Fruit fly (Drosophila melanogaster) whole organism, embryonic: Measurements from ENCODE around the gene lute.

ENCODE experiments used
- Antp ChIP-seq: fragments of 200-800 bp; sonication (Bioruptor generic); optimal IDR thresholded peaks from 3 replicates; lab custom pipeline; 2016; ENCODE audit warnings: missing biosample characterization, missing genetic modification characterization
- Asciz ChIP-seq: fragments of 200-800 bp; sonication (Bioruptor generic); optimal IDR thresholded peaks from 2 replicates; lab custom pipeline; 2017; ENCODE audit warnings: missing biosample characterization, mild to moderate bottlenecking, missing genetic modification characterization, missing genetic modification reagents
- Atf3 ChIP-seq: fragments of 200-800 bp; sonication (Bioruptor generic); optimal IDR thresholded peaks from 3 replicates; lab custom pipeline; 2016; ENCODE audit warnings: missing biosample characterization, missing genetic modification characterization
- B-H2 ChIP-seq: fragments of 200-800 bp; sonication (Bioruptor generic); optimal IDR thresholded peaks from 2 replicates; lab custom pipeline; 2018; ENCODE audit warnings: missing biosample characterization, mild to moderate bottlenecking, missing genetic modification characterization
- BEAF-32 ChIP-seq: fragments of 200-800 bp; sonication (Bioruptor generic); optimal IDR thresholded peaks from 3 replicates; lab custom pipeline; 2017; ENCODE audit warnings: missing biosample characterization, missing genetic modification characterization, mild to moderate bottlenecking, moderate library complexity, missing genetic modification reagents
- Blimp-1 ChIP-seq: fragments of 200-800 bp; sonication (Bioruptor generic); optimal IDR thresholded peaks from 3 replicates; lab custom pipeline; 2018; ENCODE audit warnings: missing biosample characterization, missing genetic modification characterization, mild to moderate bottlenecking, moderate library complexity, missing genetic modification reagents
- CG10147 ChIP-seq: fragments of 200-800 bp; sonication (Bioruptor generic); optimal IDR thresholded peaks from 2 replicates; lab custom pipeline; 2019; ENCODE audit warnings: missing biosample characterization, mild to moderate bottlenecking, missing genetic modification characterization, moderate library complexity
- CG11695 ChIP-seq: fragments of 200-800 bp; sonication (Bioruptor generic); IDR thresholded peaks from 3 replicates; pipeline ENCODE4 v1.3.6; 2022; ENCODE audit warnings: missing biosample characterization, missing genetic modification characterization
- CG12219 ChIP-seq: fragments of 200-800 bp; sonication (Bioruptor generic); optimal IDR thresholded peaks from 3 replicates; lab custom pipeline; 2018; ENCODE audit warnings: missing biosample characterization, mild to moderate bottlenecking, missing genetic modification characterization
- CG12299 ChIP-seq: fragments of 200-800 bp; sonication (Bioruptor generic); optimal IDR thresholded peaks from 2 replicates; lab custom pipeline; 2018; ENCODE audit warnings: missing biosample characterization, mild to moderate bottlenecking, missing genetic modification characterization
- CG12769 ChIP-seq: fragments of 200-800 bp; sonication (Bioruptor generic); optimal IDR thresholded peaks from 2 replicates; lab custom pipeline; 2019; ENCODE audit warnings: missing biosample characterization, mild to moderate bottlenecking, missing genetic modification characterization, moderate library complexity
- CG13296 ChIP-seq: fragments of 200-800 bp; sonication (Bioruptor generic); optimal IDR thresholded peaks from 3 replicates; lab custom pipeline; 2018; ENCODE audit warnings: missing biosample characterization, mild to moderate bottlenecking, missing genetic modification characterization
- CG14667 ChIP-seq: fragments of 200-800 bp; sonication (Bioruptor generic); IDR thresholded peaks from 2 replicates; pipeline ENCODE4 v1.3.6; 2022; ENCODE audit warnings: missing biosample characterization, missing genetic modification characterization
- CG15601 ChIP-seq: fragments of 200-800 bp; sonication (Bioruptor generic); optimal IDR thresholded peaks from 3 replicates; lab custom pipeline; 2019; ENCODE audit warnings: missing biosample characterization, mild to moderate bottlenecking, missing genetic modification characterization, moderate library complexity
- CG17612 ChIP-seq: fragments of 200-800 bp; sonication (Bioruptor generic); IDR thresholded peaks from 2 replicates; pipeline ENCODE4 v1.3.6; 2022; ENCODE audit warnings: missing biosample characterization, missing genetic modification characterization
- CG18764 ChIP-seq: fragments of 200-800 bp; sonication (Bioruptor generic); optimal IDR thresholded peaks from 3 replicates; lab custom pipeline; 2016; ENCODE audit warnings: missing biosample characterization, missing genetic modification characterization
- CG32532 ChIP-seq: fragments of 200-800 bp; sonication (Bioruptor generic); IDR thresholded peaks from 2 replicates; pipeline ENCODE4 v1.3.6; 2022; ENCODE audit warnings: missing biosample characterization, missing genetic modification characterization
- CG3281 ChIP-seq: fragments of 200-800 bp; sonication (Bioruptor generic); optimal IDR thresholded peaks from 3 replicates; lab custom pipeline; 2017; ENCODE audit warnings: missing biosample characterization, mild to moderate bottlenecking, missing genetic modification characterization
- CG33557 ChIP-seq: fragments of 200-800 bp; sonication (Bioruptor generic); optimal IDR thresholded peaks from 2 replicates; lab custom pipeline; 2019; ENCODE audit warnings: missing biosample characterization, mild to moderate bottlenecking, missing genetic modification characterization, moderate library complexity
- CG6254 ChIP-seq: fragments of 200-800 bp; sonication (Bioruptor generic); optimal IDR thresholded peaks from 3 replicates; lab custom pipeline; 2017; ENCODE audit warnings: mild to moderate bottlenecking, missing biosample characterization, missing genetic modification reagents, missing genetic modification characterization
- CG7372 ChIP-seq: fragments of 200-800 bp; sonication (Bioruptor generic); IDR thresholded peaks from 2 replicates; pipeline ENCODE4 v1.3.6; 2022; ENCODE audit warnings: missing biosample characterization, missing genetic modification characterization
- CG7786 ChIP-seq: fragments of 200-800 bp; sonication (Bioruptor generic); optimal IDR thresholded peaks from 2 replicates; lab custom pipeline; 2016; ENCODE audit warnings: missing biosample characterization, missing genetic modification characterization
- CG7928 ChIP-seq: fragments of 200-800 bp; sonication (Bioruptor generic); optimal IDR thresholded peaks from 2 replicates; lab custom pipeline; 2017; ENCODE audit warnings: missing biosample characterization, mild to moderate bottlenecking, missing genetic modification characterization
- Camta ChIP-seq: fragments of 200-800 bp; sonication (Bioruptor generic); optimal IDR thresholded peaks from 2 replicates; lab custom pipeline; 2016; ENCODE audit warnings: missing biosample characterization, missing genetic modification characterization
- Chrac-16 ChIP-seq: fragments of 200-800 bp; sonication (Bioruptor generic); optimal IDR thresholded peaks from 3 replicates; lab custom pipeline; 2016; ENCODE audit warnings: missing biosample characterization, missing genetic modification characterization
- Eip74EF ChIP-seq, 2 experiments: fragments of 200-800 bp in 1 of 2; fragments of >200 bp in 1 of 2; sonication (Bioruptor generic) in 1 of 2; optimal IDR thresholded peaks; 2 replicates each; lab custom pipeline; 2017 to 2019; ENCODE audit warnings: missing biosample characterization in 2 of 2, missing genetic modification characterization in 2 of 2, mild to moderate bottlenecking in 1 of 2, moderate library complexity in 1 of 2
- GATAe ChIP-seq: fragments of 200-800 bp; sonication (Bioruptor generic); conservative IDR thresholded peaks from 2 replicates; pipeline ENCODE4 v1.3.6; 2022; ENCODE audit warnings: missing biosample characterization, missing genetic modification characterization
- H15 ChIP-seq: fragments of 200-800 bp; sonication (Bioruptor generic); IDR thresholded peaks from 3 replicates; pipeline ENCODE4 v1.3.6; 2022; ENCODE audit warnings: missing biosample characterization, missing genetic modification characterization
- Hmr ChIP-seq: fragments of 200-800 bp; sonication (Bioruptor generic); optimal IDR thresholded peaks from 3 replicates; lab custom pipeline; 2017; ENCODE audit warnings: mild to moderate bottlenecking, missing biosample characterization, missing genetic modification reagents, missing genetic modification characterization
- Hr51 ChIP-seq, 2 experiments: fragments of 200-800 bp; sonication (Bioruptor generic); optimal IDR thresholded peaks; 2 replicates in 1 of 2; 3 replicates in 1 of 2; lab custom pipeline; 2016 to 2018; ENCODE audit warnings: missing biosample characterization in 2 of 2, missing genetic modification characterization in 2 of 2, mild to moderate bottlenecking in 1 of 2, moderate library complexity in 1 of 2
- Hr78 ChIP-seq, 2 experiments: fragments of 200-800 bp in 1 of 2; fragments of >200 bp in 1 of 2; sonication (Bioruptor generic) in 1 of 2; optimal IDR thresholded peaks; 2 replicates each; lab custom pipeline; 2017 to 2019; ENCODE audit warnings: missing biosample characterization in 2 of 2, missing genetic modification characterization in 2 of 2, mild to moderate bottlenecking in 1 of 2, moderate library complexity in 1 of 2
- NC2α ChIP-seq: fragments of 200-800 bp; sonication (Bioruptor generic); optimal IDR thresholded peaks from 2 replicates; lab custom pipeline; 2016; ENCODE audit warnings: missing biosample characterization, missing genetic modification characterization
- Nf-YA ChIP-seq: fragments of 200-800 bp; sonication (Bioruptor generic); IDR thresholded peaks from 2 replicates; pipeline ENCODE4 v1.3.6; 2022; ENCODE audit warnings: missing biosample characterization, missing genetic modification characterization
- Sox100B ChIP-seq: fragments of 200-800 bp; sonication (Bioruptor generic); optimal IDR thresholded peaks from 3 replicates; lab custom pipeline; 2018; ENCODE audit warnings: missing biosample characterization, mild to moderate bottlenecking, missing genetic modification characterization
- amos ChIP-seq: fragments of 200-800 bp; sonication (Bioruptor generic); IDR thresholded peaks from 2 replicates; pipeline ENCODE4 v1.3.6; 2022; ENCODE audit warnings: missing biosample characterization, missing genetic modification characterization; ENCODE audit not compliant: partially characterized antibody
- cas ChIP-seq: fragments of 200-800 bp; sonication (Bioruptor generic); IDR thresholded peaks from 2 replicates; pipeline ENCODE4 v1.3.6; 2022; ENCODE audit warnings: missing biosample characterization, missing genetic modification characterization
- crc ChIP-seq: fragments of 200-800 bp; sonication (Bioruptor generic); optimal IDR thresholded peaks from 2 replicates; lab custom pipeline; 2016; ENCODE audit warnings: missing biosample characterization, missing genetic modification characterization
- danr ChIP-seq: fragments of 200-800 bp; sonication (Bioruptor generic); IDR thresholded peaks from 2 replicates; pipeline ENCODE4 v1.3.6; 2022; ENCODE audit warnings: missing biosample characterization, missing genetic modification characterization
- gsb-n ChIP-seq: fragments of 200-800 bp; sonication (Bioruptor generic); optimal IDR thresholded peaks from 3 replicates; lab custom pipeline; 2018; ENCODE audit warnings: missing biosample characterization, mild to moderate bottlenecking, missing genetic modification characterization
- h ChIP-seq: fragments of >200 bp; optimal IDR thresholded peaks from 2 replicates; lab custom pipeline; 2017
- maf-S ChIP-seq: fragments of 200-800 bp; sonication (Bioruptor generic); optimal IDR thresholded peaks from 2 replicates; lab custom pipeline; 2016; ENCODE audit warnings: missing biosample characterization, missing genetic modification characterization
- nerfin-1 ChIP-seq: fragments of 200-800 bp; sonication (Bioruptor generic); optimal IDR thresholded peaks from 3 replicates; lab custom pipeline; 2019; ENCODE audit warnings: missing biosample characterization, mild to moderate bottlenecking, missing genetic modification characterization, moderate library complexity
- nerfin-2 ChIP-seq: fragments of 200-800 bp; sonication (Bioruptor generic); IDR thresholded peaks from 2 replicates; pipeline ENCODE4 v1.3.6; 2022; ENCODE audit warnings: missing biosample characterization, missing genetic modification characterization; ENCODE audit not compliant: partially characterized antibody
- pho ChIP-seq: fragments of 200-800 bp; sonication (Bioruptor generic); optimal IDR thresholded peaks from 2 replicates; lab custom pipeline; 2016; ENCODE audit warnings: missing biosample characterization, missing genetic modification characterization
- sim ChIP-seq: fragments of 200-800 bp; sonication (Bioruptor generic); IDR thresholded peaks from 2 replicates; pipeline ENCODE4 v1.3.6; 2022; ENCODE audit warnings: missing biosample characterization, missing genetic modification characterization
- slou ChIP-seq: fragments of 200-800 bp; sonication (Bioruptor generic); optimal IDR thresholded peaks from 3 replicates; lab custom pipeline; 2016; ENCODE audit warnings: missing biosample characterization, missing genetic modification characterization
- sob ChIP-seq: fragments of 200-800 bp; sonication (Bioruptor generic); IDR thresholded peaks from 2 replicates; pipeline ENCODE4 v1.3.6; 2022; ENCODE audit warnings: missing biosample characterization, missing genetic modification characterization
- tio ChIP-seq: fragments of 200-800 bp; sonication (Bioruptor generic); optimal IDR thresholded peaks from 2 replicates; lab custom pipeline; 2017; ENCODE audit warnings: missing biosample characterization, missing genetic modification characterization, inconsistent platforms
- trem ChIP-seq: fragments of 200-800 bp; optimal IDR thresholded peaks from 3 replicates; lab custom pipeline; 2019; ENCODE audit warnings: missing biosample characterization, mild to moderate bottlenecking, missing genetic modification characterization, moderate library complexity
- wek ChIP-seq: fragments of 200-800 bp; sonication (Bioruptor generic); optimal IDR thresholded peaks from 3 replicates; lab custom pipeline; 2018; ENCODE audit warnings: missing biosample characterization, mild to moderate bottlenecking, missing genetic modification characterization, moderate library complexity
- zf30C ChIP-seq: fragments of 200-800 bp; sonication (Bioruptor generic); optimal IDR thresholded peaks from 3 replicates; lab custom pipeline; 2018; ENCODE audit warnings: missing biosample characterization, mild to moderate bottlenecking, missing genetic modification characterization

The lute gene

DNA sequence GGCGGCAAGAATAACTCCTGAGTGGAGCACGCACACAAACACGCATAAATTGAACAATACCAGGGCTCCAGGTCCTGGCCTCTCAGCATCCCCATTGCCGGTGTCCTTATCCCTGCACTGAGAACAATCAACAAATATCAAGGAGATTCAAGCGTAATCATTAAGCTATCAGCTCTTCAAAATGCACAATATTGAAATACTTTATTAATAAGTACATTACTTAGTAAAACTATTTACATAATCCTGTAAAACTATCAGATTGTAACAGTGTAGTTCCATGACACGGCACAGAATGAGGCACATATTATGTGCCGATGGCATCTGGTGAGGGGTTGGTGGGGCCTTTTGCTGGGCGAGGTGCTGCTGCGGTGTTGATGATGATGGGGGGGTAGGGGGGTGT lies 8.7 kb upstream of the lute start (continued):
- TF ChIP-seq maf-S (GFP tag; lab: Kevin White, UChicago): no peak
- TF ChIP-seq CG14667 (GFP tag; lab: Robert Waterston, UW): no peak
- TF ChIP-seq CG17612 (GFP tag; lab: Robert Waterston, UW): no peak
- no peak for TF ChIP-seq CG18764
- TF ChIP-seq nerfin-2 (GFP tag; lab: Robert Waterston, UW): no peak
- TF ChIP-seq Nf-YA: no peak
- no peak for TF ChIP-seq crc (GFP tag; lab: Kevin White, UChicago)
- TF ChIP-seq CG12299 (tag; lab: Kevin White, UChicago): no peak
- no peak for TF ChIP-seq Sox100B (GFP tag; lab: Kevin White, UChicago)
- no peak for TF ChIP-seq Camta (GFP tag; lab: Kevin White, UChicago)
- TF ChIP-seq CG11695 (GFP tag; lab: Robert Waterston, UW): no peak
- TF ChIP-seq Atf3 (GFP tag; lab: Kevin White, UChicago): no peak
- no peak for TF ChIP-seq Blimp-1
- no peak for TF ChIP-seq CG7372 (GFP tag; lab: Robert Waterston, UW)
- peak; percentile 69 for TF ChIP-seq CG32532 (GFP tag; lab: Robert Waterston, UW)
- no peak for TF ChIP-seq Eip74EF (GFP tag; optimal IDR thresholded peaks at IDR 0.05; lab: Kevin White, UChicago)
- TF ChIP-seq Hr51 (GFP tag; optimal IDR thresholded peaks at IDR 0.05; lab: Kevin White, UChicago): peak in 1 of 2 experiments; percentile 20
- no peak for TF ChIP-seq amos (GFP tag; lab: Robert Waterston, UW)
- TF ChIP-seq Asciz (GFP tag; lab: Kevin White, UChicago): no peak
- no peak for TF ChIP-seq wek (GFP tag; lab: Kevin White, UChicago)
- peak; percentile 13 for TF ChIP-seq CG13296 (GFP tag; lab: Kevin White, UChicago)
- TF ChIP-seq trem: no peak
- no peak for TF ChIP-seq nerfin-1 (tag; lab: Kevin White, UChicago)
- TF ChIP-seq zf30C (GFP tag; lab: Kevin White, UChicago): no peak
- no peak for TF ChIP-seq gsb-n (tag; lab: Kevin White, UChicago)
- TF ChIP-seq Antp (GFP tag; lab: Kevin White, UChicago): no peak
- TF ChIP-seq pho: no peak
- no peak for TF ChIP-seq CG6254
- TF ChIP-seq CG15601: no peak
- no peak for TF ChIP-seq sim (GFP tag; lab: Robert Waterston, UW)
- TF ChIP-seq slou: no peak
- peak; percentile 64 for TF ChIP-seq CG12769
- TF ChIP-seq CG12219 (GFP tag; lab: Kevin White, UChicago): no peak
- peak; percentile 29 for TF ChIP-seq CG3281 (GFP tag; lab: Kevin White, UChicago)
- TF ChIP-seq B-H2: no peak
- no peak for TF ChIP-seq Chrac-16 (GFP tag; lab: Kevin White, UChicago)
- no peak for TF ChIP-seq H15 (GFP tag; lab: Robert Waterston, UW)
- TF ChIP-seq NC2α (GFP tag; lab: Kevin White, UChicago): no peak
- peak; percentile 62 for TF ChIP-seq Hmr (GFP tag; lab: Kevin White, UChicago)
- TF ChIP-seq danr (GFP tag; lab: Robert Waterston, UW): no peak
- no peak for TF ChIP-seq h (lab: Kevin White, UChicago)
- TF ChIP-seq CG10147: peak; percentile 20
- no peak for TF ChIP-seq CG7786
- no peak for TF ChIP-seq CG33557 (GFP tag; lab: Kevin White, UChicago)
- TF ChIP-seq Hr78 (GFP tag; optimal IDR thresholded peaks at IDR 0.05; lab: Kevin White, UChicago): no peak
- TF ChIP-seq cas (GFP tag; lab: Robert Waterston, UW): no peak
- TF ChIP-seq sob: peak; percentile 27; the same call in 1 of the 2 replicates
- no peak for TF ChIP-seq tio (GFP tag; lab: Kevin White, UChicago)
- no peak for TF ChIP-seq BEAF-32
- no peak for TF ChIP-seq GATAe (GFP tag; lab: Robert Waterston, UW)
- TF ChIP-seq CG7928 (GFP tag; lab: Kevin White, UChicago): no peak
